Worm (Caenorhabditis elegans): ENCODE data around the gene srg-9.

Gene srg-9

ce11 chrIII:6261985-6262384 is 5.4 kb upstream of the srg-9 start, which contains the start of gene srg-4:
Gene srg-4 (minus strand): TSS chrIII:6262085.
- TF ChIP-seq skn-1 (tag; optimal IDR thresholded peaks at IDR 0.05) (no peak), zag-1 (tag; optimal IDR thresholded peaks at IDR 0.05) (no peak), snpc-4 (tag; optimal IDR thresholded peaks at IDR 0.05) (no peak)

ce11 chrIII:6260115-6260514 is 3.5 kb upstream of the srg-9 start, which contains the start of gene srg-2:
Gene srg-2 (minus strand): TSS chrIII:6260215.
- TF ChIP-seq mab-9 (GFP tag; IDR thresholded peaks at IDR 0.05), result no peak
- TF ChIP-seq nhr-71 (tag; optimal IDR thresholded peaks at IDR 0.05), result no peak

ce11 chrIII:6258262-6258661 is 1.7 kb upstream of the srg-9 start, which contains the start of gene srg-1:
Gene srg-1 (minus strand): TSS chrIII:6258362.
- TF ChIP-seq unc-30 (tag; optimal IDR thresholded peaks at IDR 0.05), result no peak

ce11 chrIII:6254737-6255136 is 1.8 kb downstream of the srg-9 start, which contains the start of gene srg-8:
Gene srg-8 (minus strand): TSS chrIII:6254837.
- TF ChIP-seq snpc-4 (tag; optimal IDR thresholded peaks at IDR 0.05) (no peak), F16B12.6 (tag; optimal IDR thresholded peaks at IDR 0.05) (no peak), unc-130 (tag; optimal IDR thresholded peaks at IDR 0.05) (no peak), blmp-1 (tag; optimal IDR thresholded peaks at IDR 0.05) (no peak), ceh-8 (GFP tag; optimal IDR thresholded peaks at IDR 0.05) (no peak), ets-5 (GFP tag; IDR thresholded peaks at IDR 0.05) (no peak)

- TF ChIP-seq ceh-90 (tag; optimal IDR thresholded peaks at IDR 0.05), result no peak
- no peak for TF ChIP-seq fkh-10 (GFP tag; optimal IDR thresholded peaks at IDR 0.05)
- TF ChIP-seq fkh-8 (tag; optimal IDR thresholded peaks at IDR 0.05), result no peak
- no peak for TF ChIP-seq ceh-63 (GFP tag; optimal IDR thresholded peaks at IDR 0.05)
These were observed 5.1 kb downstream of the srg-9 start, which contains the start of gene amdh-1 for ce11 chrIII:6251511-6251910. Gene amdh-1 (plus strand): TSS chrIII:6251811.

ce11 chrIII:6248064-6248687 is 8.4 kb downstream of the srg-9 start, which contains the start of the genes gen-1 and stt-3:
Gene gen-1 (minus strand): TSS chrIII:6248158.
Gene stt-3 (plus strand): TSS chrIII:6248637.
- peak in 2 of 3 experiments; percentile 42 to 56 for TF ChIP-seq dpl-1 (GFP tag; optimal IDR thresholded peaks at IDR 0.05)
- no peak for TF ChIP-seq nhr-12 (tag; optimal IDR thresholded peaks at IDR 0.05)
- TF ChIP-seq lin-15B (tag; optimal IDR thresholded peaks at IDR 0.05), result peak; percentile 1
- peak; percentile 2 to 65 for TF ChIP-seq lin-35 (GFP tag; optimal IDR thresholded peaks at IDR 0.05)
- TF ChIP-seq lsy-2 (tag; optimal IDR thresholded peaks at IDR 0.05), result peak in 1 of 2 experiments; percentile 48
- TF ChIP-seq ceh-63 (GFP tag; optimal IDR thresholded peaks at IDR 0.05), result no peak
- no peak for TF ChIP-seq nhr-11 (tag; optimal IDR thresholded peaks at IDR 0.05)
- TF ChIP-seq fkh-8 (tag; optimal IDR thresholded peaks at IDR 0.05), result no peak
- TF ChIP-seq skn-1 (tag; optimal IDR thresholded peaks at IDR 0.05), result no peak
- TF ChIP-seq nhr-76 (tag; optimal IDR thresholded peaks at IDR 0.05), result no peak
- TF ChIP-seq nhr-20 (tag; optimal IDR thresholded peaks at IDR 0.05), result no peak
- TF ChIP-seq xbp-1 (tag; optimal IDR thresholded peaks at IDR 0.05), result peak; percentile 2
- TF ChIP-seq dsc-1 (tag; optimal IDR thresholded peaks at IDR 0.05), result no peak
- no peak for TF ChIP-seq ceh-82 (tag; optimal IDR thresholded peaks at IDR 0.05)
- no peak for TF ChIP-seq ztf-11 (tag; optimal IDR thresholded peaks at IDR 0.05)
- no peak for TF ChIP-seq elt-2 (tag; optimal IDR thresholded peaks at IDR 0.05)
- no peak for TF ChIP-seq alr-1 (tag; optimal IDR thresholded peaks at IDR 0.05; ENCODE audit: borderline replicate concordance)
- no peak for TF ChIP-seq hpl-2 (GFP tag; optimal IDR thresholded peaks at IDR 0.05)
- TF ChIP-seq zip-4 (GFP tag; optimal IDR thresholded peaks at IDR 0.05), result no peak
- TF ChIP-seq mab-9 (GFP tag; IDR thresholded peaks at IDR 0.05), result no peak
- no peak for TF ChIP-seq pqm-1 (tag; optimal IDR thresholded peaks at IDR 0.05)
- peak; percentile 46 to 50 for TF ChIP-seq efl-1 (optimal IDR thresholded peaks at IDR 0.05)
- TF ChIP-seq efl-1 (GFP tag; optimal IDR thresholded peaks at IDR 0.05 in 1 of 2), result peak; percentile 21 to 90
- TF ChIP-seq hlh-17 (GFP tag; optimal IDR thresholded peaks at IDR 0.05; ENCODE audit: borderline replicate concordance), result no peak
- no peak for TF ChIP-seq unc-30 (tag; optimal IDR thresholded peaks at IDR 0.05)
- no peak for TF ChIP-seq nhr-237 (tag; optimal IDR thresholded peaks at IDR 0.05)
- no peak for TF ChIP-seq pag-3 (tag; optimal IDR thresholded peaks at IDR 0.05; ENCODE audit: borderline replicate concordance, insufficient read depth)
- no peak for TF ChIP-seq rnt-1 (tag; optimal IDR thresholded peaks at IDR 0.05)
- no peak for TF ChIP-seq C34B4.2 (tag; optimal IDR thresholded peaks at IDR 0.05)
- TF ChIP-seq aly-2 (tag; optimal IDR thresholded peaks at IDR 0.05), result no peak
- no peak for TF ChIP-seq mef-2 (tag; optimal IDR thresholded peaks at IDR 0.05)

All from whole organism, L1 larva.